Fruit fly (Drosophila melanogaster) whole organism, embryonic: Measurements from ENCODE around the gene BORCS5.
A peak's percentile ranks its signal among the peaks of the same experiment; 100 is the strongest.

Source experiments
- Atf6 ChIP-seq: fragments of 200-800 bp; sonication (Bioruptor generic); IDR thresholded peaks from 2 replicates; pipeline ENCODE4 v1.3.6; 2022; ENCODE audit warnings: missing biosample characterization, missing genetic modification characterization
- CG10321 ChIP-seq: fragments of 200-800 bp; sonication (Bioruptor generic); IDR thresholded peaks from 2 replicates; pipeline ENCODE4 v1.3.6; 2022; ENCODE audit warnings: missing biosample characterization, missing genetic modification characterization
- CG11560 ChIP-seq: fragments of 200-800 bp; sonication (Bioruptor generic); IDR thresholded peaks from 3 replicates; pipeline ENCODE4 v1.3.6; 2022; ENCODE audit warnings: missing biosample characterization, missing genetic modification characterization
- CG1233 ChIP-seq: fragments of 200-800 bp; sonication (Bioruptor generic); optimal IDR thresholded peaks from 4 replicates; lab custom pipeline; 2018; ENCODE audit warnings: missing biosample characterization, mild to moderate bottlenecking, missing genetic modification characterization
- CG12744 ChIP-seq: fragments of 200-800 bp; sonication (Bioruptor generic); optimal IDR thresholded peaks from 2 replicates; lab custom pipeline; 2016; ENCODE audit warnings: missing biosample characterization, missing genetic modification characterization
- CG13894 ChIP-seq: fragments of 200-800 bp; sonication (Bioruptor generic); optimal IDR thresholded peaks from 3 replicates; lab custom pipeline; 2018; ENCODE audit warnings: missing biosample characterization, mild to moderate bottlenecking, missing genetic modification characterization, moderate library complexity
- CG15514 ChIP-seq: fragments of 200-800 bp; sonication (Bioruptor generic); optimal IDR thresholded peaks from 3 replicates; lab custom pipeline; 2017; ENCODE audit warnings: missing biosample characterization, missing genetic modification characterization, mild to moderate bottlenecking, moderate library complexity, missing genetic modification reagents
- CG16815 ChIP-seq: fragments of 200-800 bp; sonication (Bioruptor generic); optimal IDR thresholded peaks from 3 replicates; lab custom pipeline; 2017; ENCODE audit warnings: missing biosample characterization, mild to moderate bottlenecking, missing genetic modification characterization
- CG2712 ChIP-seq: fragments of 200-800 bp; optimal IDR thresholded peaks from 3 replicates; lab custom pipeline; 2019; ENCODE audit warnings: missing biosample characterization, mild to moderate bottlenecking, missing genetic modification characterization, moderate library complexity
- CG31365 ChIP-seq: fragments of 200-800 bp; sonication (Bioruptor generic); optimal IDR thresholded peaks from 2 replicates; lab custom pipeline; 2018; ENCODE audit warnings: missing biosample characterization, mild to moderate bottlenecking, missing genetic modification characterization
- CG31388 ChIP-seq: fragments of 200-800 bp; sonication (Bioruptor generic); optimal IDR thresholded peaks from 2 replicates; lab custom pipeline; 2016; ENCODE audit warnings: missing biosample characterization, missing genetic modification characterization
- CG32767 ChIP-seq: fragments of 200-800 bp; sonication (Bioruptor generic); IDR thresholded peaks from 2 replicates; pipeline ENCODE4 v1.3.6; 2022; ENCODE audit warnings: missing biosample characterization, missing genetic modification characterization
- CG4404 ChIP-seq: fragments of 200-800 bp; sonication (Bioruptor generic); IDR thresholded peaks from 2 replicates; pipeline ENCODE4 v1.3.6; 2022; ENCODE audit warnings: missing biosample characterization, missing genetic modification characterization
- CG4854 ChIP-seq: fragments of 200-800 bp; sonication (Bioruptor generic); optimal IDR thresholded peaks from 2 replicates; lab custom pipeline; 2016; ENCODE audit warnings: missing biosample characterization, missing genetic modification characterization, inconsistent platforms
- CG5180 ChIP-seq: fragments of 200-800 bp; sonication (Bioruptor generic); optimal IDR thresholded peaks from 3 replicates; lab custom pipeline; 2017; ENCODE audit warnings: missing biosample characterization, missing genetic modification characterization, mild to moderate bottlenecking, moderate library complexity, missing genetic modification reagents
- CG6765 ChIP-seq: fragments of 200-800 bp; sonication (Bioruptor generic); optimal IDR thresholded peaks from 3 replicates; lab custom pipeline; 2017; ENCODE audit warnings: missing biosample characterization, mild to moderate bottlenecking, missing genetic modification characterization
- CG7745 ChIP-seq: fragments of 200-800 bp; sonication (Bioruptor generic); optimal IDR thresholded peaks from 2 replicates; lab custom pipeline; 2018; ENCODE audit warnings: missing biosample characterization, mild to moderate bottlenecking, missing genetic modification characterization, moderate library complexity
- CG7928 ChIP-seq: fragments of 200-800 bp; sonication (Bioruptor generic); optimal IDR thresholded peaks from 2 replicates; lab custom pipeline; 2017; ENCODE audit warnings: missing biosample characterization, mild to moderate bottlenecking, missing genetic modification characterization
- CG7963 ChIP-seq: fragments of 200-800 bp; sonication (Bioruptor generic); IDR thresholded peaks from 3 replicates; pipeline ENCODE4 v1.3.6; 2022; ENCODE audit warnings: missing biosample characterization, missing genetic modification characterization; ENCODE audit not compliant: partially characterized antibody
- CG9727 ChIP-seq: fragments of 200-800 bp; sonication (Bioruptor generic); optimal IDR thresholded peaks from 3 replicates; lab custom pipeline; 2017; ENCODE audit warnings: missing biosample characterization, mild to moderate bottlenecking, missing genetic modification characterization
- CG9797 ChIP-seq: fragments of 200-800 bp; sonication (Bioruptor generic); optimal IDR thresholded peaks from 3 replicates; lab custom pipeline; 2018; ENCODE audit warnings: missing biosample characterization, mild to moderate bottlenecking, missing genetic modification characterization
- CG9817 ChIP-seq: fragments of 200-800 bp; sonication (Bioruptor generic); optimal IDR thresholded peaks from 2 replicates; lab custom pipeline; 2018; ENCODE audit warnings: missing biosample characterization, mild to moderate bottlenecking, missing genetic modification characterization, moderate library complexity
- D19A ChIP-seq: fragments of 200-800 bp; optimal IDR thresholded peaks from 3 replicates; lab custom pipeline; 2019; ENCODE audit warnings: missing biosample characterization, mild to moderate bottlenecking, missing genetic modification characterization, moderate library complexity
- Doc3 ChIP-seq: fragments of 200-800 bp; sonication (Bioruptor generic); IDR thresholded peaks from 3 replicates; pipeline ENCODE4 v1.3.6; 2022; ENCODE audit warnings: missing biosample characterization, missing genetic modification characterization; ENCODE audit not compliant: partially characterized antibody
- Drgx ChIP-seq: fragments of 200-800 bp; sonication (Bioruptor generic); IDR thresholded peaks from 2 replicates; pipeline ENCODE4 v1.3.6; 2022; ENCODE audit warnings: missing biosample characterization, missing genetic modification characterization
- HLH4C ChIP-seq: fragments of 200-800 bp; sonication (Bioruptor generic); IDR thresholded peaks from 3 replicates; pipeline ENCODE4 v1.3.6; 2022; ENCODE audit warnings: missing biosample characterization, missing genetic modification characterization; ENCODE audit not compliant: partially characterized antibody
- Hr3 ChIP-seq: fragments of 200-800 bp; sonication (Bioruptor generic); optimal IDR thresholded peaks from 3 replicates; lab custom pipeline; 2016; ENCODE audit warnings: missing biosample characterization, missing genetic modification characterization
- Hr39 ChIP-seq: fragments of >200 bp; optimal IDR thresholded peaks from 2 replicates; lab custom pipeline; 2017
- MBD-R2 ChIP-seq: fragments of 200-800 bp; sonication (Bioruptor generic); IDR thresholded peaks from 2 replicates; pipeline ENCODE4 v1.3.6; 2022; ENCODE audit warnings: missing biosample characterization, missing genetic modification characterization
- Mes4 ChIP-seq: fragments of 200-800 bp; sonication (Bioruptor generic); optimal IDR thresholded peaks from 2 replicates; lab custom pipeline; 2016; ENCODE audit warnings: missing biosample characterization, missing genetic modification characterization
- Mrtf ChIP-seq: fragments of 200-800 bp; sonication (Bioruptor generic); IDR thresholded peaks from 3 replicates; pipeline ENCODE4 v1.3.6; 2022; ENCODE audit warnings: missing biosample characterization, missing genetic modification characterization
- ash1 ChIP-seq: fragments of 200-800 bp; sonication (Bioruptor generic); optimal IDR thresholded peaks from 2 replicates; lab custom pipeline; 2018; ENCODE audit warnings: missing biosample characterization, mild to moderate bottlenecking, missing genetic modification characterization
- ato ChIP-seq: fragments of 200-800 bp; sonication (Bioruptor generic); IDR thresholded peaks from 2 replicates; pipeline ENCODE4 v1.3.6; 2022; ENCODE audit warnings: missing biosample characterization, missing genetic modification characterization; ENCODE audit not compliant: partially characterized antibody
- bowl ChIP-seq: fragments of 200-800 bp; sonication (Bioruptor generic); IDR thresholded peaks from 2 replicates; pipeline ENCODE4 v1.3.6; 2022; ENCODE audit warnings: missing biosample characterization, missing genetic modification characterization
- cas ChIP-seq: fragments of 200-800 bp; sonication (Bioruptor generic); IDR thresholded peaks from 2 replicates; pipeline ENCODE4 v1.3.6; 2022; ENCODE audit warnings: missing biosample characterization, missing genetic modification characterization
- cato ChIP-seq: fragments of 200-800 bp; sonication (Bioruptor generic); optimal IDR thresholded peaks from 2 replicates; lab custom pipeline; 2016; ENCODE audit warnings: missing biosample characterization, missing genetic modification characterization, borderline replicate concordance
- croc ChIP-seq: fragments of 200-800 bp; sonication (Bioruptor generic); conservative IDR thresholded peaks from 3 replicates; pipeline ENCODE4 v1.3.6; 2022; ENCODE audit warnings: missing biosample characterization, missing genetic modification characterization
- danr ChIP-seq: fragments of 200-800 bp; sonication (Bioruptor generic); IDR thresholded peaks from 2 replicates; pipeline ENCODE4 v1.3.6; 2022; ENCODE audit warnings: missing biosample characterization, missing genetic modification characterization
- hkb ChIP-seq, 2 experiments: fragments of 200-800 bp in 1 of 2; fragments of >200 bp in 1 of 2; sonication (Bioruptor generic) in 1 of 2; IDR thresholded peaks in 1 of 2; optimal IDR thresholded peaks in 1 of 2; 2 replicates each; pipeline versions ENCODE4 v1.3.6 to Lab custom; 2017 to 2022; ENCODE audit warnings: missing biosample characterization in 1 of 2, missing genetic modification characterization in 1 of 2
- kay ChIP-seq: fragments of 200-800 bp; sonication (Bioruptor generic); optimal IDR thresholded peaks from 2 replicates; lab custom pipeline; 2016; ENCODE audit warnings: missing biosample characterization, missing genetic modification characterization
- lab ChIP-seq: fragments of 200-800 bp; sonication (Bioruptor generic); optimal IDR thresholded peaks from 3 replicates; lab custom pipeline; 2017; ENCODE audit warnings: missing biosample characterization, missing genetic modification characterization, mild to moderate bottlenecking, moderate library complexity, missing genetic modification reagents
- nau ChIP-seq: fragments of 200-800 bp; sonication (Bioruptor generic); optimal IDR thresholded peaks from 3 replicates; lab custom pipeline; 2017; ENCODE audit warnings: missing biosample characterization, mild to moderate bottlenecking, missing genetic modification characterization, missing genetic modification reagents
- nmo ChIP-seq: fragments of 200-800 bp; sonication (Bioruptor generic); optimal IDR thresholded peaks from 2 replicates; lab custom pipeline; 2018; ENCODE audit warnings: missing biosample characterization, mild to moderate bottlenecking, missing genetic modification characterization, moderate library complexity
- ranshi ChIP-seq: fragments of 200-800 bp; sonication (Bioruptor generic); IDR thresholded peaks from 2 replicates; pipeline ENCODE4 v1.3.6; 2022; ENCODE audit warnings: missing biosample characterization, missing genetic modification characterization
- run ChIP-seq: fragments of 200-800 bp; sonication (Bioruptor generic); optimal IDR thresholded peaks from 3 replicates; lab custom pipeline; 2018; ENCODE audit warnings: missing biosample characterization, mild to moderate bottlenecking, missing genetic modification characterization
- scrt ChIP-seq: fragments of 200-800 bp; sonication (Bioruptor generic); optimal IDR thresholded peaks from 2 replicates; lab custom pipeline; 2018; ENCODE audit warnings: missing biosample characterization, mild to moderate bottlenecking, missing genetic modification characterization, moderate library complexity
- stc ChIP-seq: fragments of 200-800 bp; sonication (Bioruptor generic); IDR thresholded peaks from 2 replicates; pipeline ENCODE4 v1.3.6; 2022; ENCODE audit warnings: missing biosample characterization, missing genetic modification characterization
- tap ChIP-seq: fragments of 200-800 bp; optimal IDR thresholded peaks from 3 replicates; lab custom pipeline; 2019; ENCODE audit warnings: missing biosample characterization, mild to moderate bottlenecking, missing genetic modification characterization, moderate library complexity
- trem ChIP-seq: fragments of 200-800 bp; optimal IDR thresholded peaks from 3 replicates; lab custom pipeline; 2019; ENCODE audit warnings: missing biosample characterization, mild to moderate bottlenecking, missing genetic modification characterization, moderate library complexity
- ttk ChIP-seq: fragments of 200-800 bp; sonication (Bioruptor generic); IDR thresholded peaks from 2 replicates; pipeline ENCODE4 v2.1.2; 2022; ENCODE audit warnings: missing biosample characterization, missing genetic modification characterization
- wek ChIP-seq: fragments of 200-800 bp; sonication (Bioruptor generic); optimal IDR thresholded peaks from 3 replicates; lab custom pipeline; 2018; ENCODE audit warnings: missing biosample characterization, mild to moderate bottlenecking, missing genetic modification characterization, moderate library complexity

Gene BORCS5

DNA sequence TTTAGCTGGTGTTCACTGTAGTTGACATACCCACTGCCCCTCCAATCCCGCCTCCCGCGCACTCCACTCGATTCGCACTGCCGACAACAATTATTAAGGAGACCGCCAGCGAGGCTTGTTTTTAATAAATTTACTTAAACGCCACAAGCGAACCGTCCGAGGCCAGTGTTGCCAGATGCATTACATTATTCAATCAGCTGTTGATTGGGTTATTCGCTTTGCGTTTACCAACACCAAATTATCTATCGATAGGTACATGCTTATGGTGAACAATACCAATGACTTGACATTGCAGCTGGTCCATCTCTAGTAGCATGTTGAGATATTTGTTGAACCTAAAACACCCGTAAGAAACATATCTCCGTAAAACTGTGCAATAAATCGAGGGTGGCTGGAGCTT lies 14.4 kb upstream of the BORCS5 start, which contains the start of the genes CG10353 and SelG (continued):
- TF ChIP-seq danr (GFP tag; lab: Robert Waterston, UW) (no peak), scrt (GFP tag; lab: Kevin White, UChicago) (peak; percentile 23), croc (GFP tag; lab: Robert Waterston, UW) (no peak), ttk (GFP tag; lab: Robert Waterston, UW) (no peak), CG11560 (no peak), CG31388 (GFP tag; lab: Kevin White, UChicago) (no peak), CG31365 (tag; lab: Kevin White, UChicago) (no peak), ranshi (GFP tag; lab: Robert Waterston, UW) (no peak), CG12744 (GFP tag; lab: Kevin White, UChicago) (no peak), Hr39 (no peak), Hr3 (peak; percentile 11), hkb (optimal IDR thresholded peaks at IDR 0.05; lab: Kevin White, UChicago) (no peak), hkb (GFP tag; IDR thresholded peaks at IDR 0.05; lab: Robert Waterston, UW) (no peak), Mes4 (GFP tag; lab: Kevin White, UChicago) (peak; percentile 10), ash1 (GFP tag; lab: Kevin White, UChicago) (peak; percentile 10), cato (GFP tag; lab: Kevin White, UChicago) (no peak), Mrtf (GFP tag; lab: Robert Waterston, UW) (no peak), wek (peak; percentile 54), Drgx (GFP tag; lab: Robert Waterston, UW) (no peak), ato (GFP tag; lab: Robert Waterston, UW) (peak; percentile 80), HLH4C (GFP tag; lab: Robert Waterston, UW) (peak; percentile 70), CG13894 (tag; lab: Kevin White, UChicago) (peak; percentile 34), nmo (GFP tag; lab: Kevin White, UChicago) (peak; percentile 39), CG4854 (no peak), kay (GFP tag; lab: Kevin White, UChicago) (no peak), trem (tag; lab: Kevin White, UChicago) (peak; percentile 58), CG32767 (no peak), D19A (peak; percentile 33), CG4404 (GFP tag; lab: Robert Waterston, UW) (no peak), CG10321 (no peak), CG9727 (GFP tag; lab: Kevin White, UChicago) (no peak), CG5180 (GFP tag; lab: Kevin White, UChicago) (no peak), CG1233 (no peak), CG15514 (peak; percentile 77), cas (GFP tag; lab: Robert Waterston, UW) (no peak), lab (GFP tag; lab: Kevin White, UChicago) (peak; percentile 51), CG7745 (no peak), CG9817 (tag; lab: Kevin White, UChicago) (no peak), MBD-R2 (GFP tag; lab: Robert Waterston, UW) (peak; percentile 91), bowl (no peak), Doc3 (GFP tag; lab: Robert Waterston, UW) (peak; percentile 74; the same call in 2 of the 3 replicates), CG16815 (GFP tag; lab: Kevin White, UChicago) (no peak), tap (no peak), CG9797 (GFP tag; lab: Kevin White, UChicago) (peak; percentile 29), CG7928 (GFP tag; lab: Kevin White, UChicago) (no peak), CG2712 (peak; percentile 61), run (tag; lab: Kevin White, UChicago) (no peak), CG6765 (GFP tag; lab: Kevin White, UChicago) (no peak), nau (GFP tag; lab: Kevin White, UChicago) (no peak), Atf6 (GFP tag; lab: Robert Waterston, UW) (no peak; the same call in 1 of the 2 replicates), stc (GFP tag; lab: Robert Waterston, UW) (no peak), CG7963 (GFP tag; lab: Robert Waterston, UW) (peak; percentile 63; the same call in 2 of the 3 replicates)
